Fruit fly (Drosophila melanogaster): Measurements from ENCODE around the gene Nelf-A.

The Nelf-A gene

DNA sequence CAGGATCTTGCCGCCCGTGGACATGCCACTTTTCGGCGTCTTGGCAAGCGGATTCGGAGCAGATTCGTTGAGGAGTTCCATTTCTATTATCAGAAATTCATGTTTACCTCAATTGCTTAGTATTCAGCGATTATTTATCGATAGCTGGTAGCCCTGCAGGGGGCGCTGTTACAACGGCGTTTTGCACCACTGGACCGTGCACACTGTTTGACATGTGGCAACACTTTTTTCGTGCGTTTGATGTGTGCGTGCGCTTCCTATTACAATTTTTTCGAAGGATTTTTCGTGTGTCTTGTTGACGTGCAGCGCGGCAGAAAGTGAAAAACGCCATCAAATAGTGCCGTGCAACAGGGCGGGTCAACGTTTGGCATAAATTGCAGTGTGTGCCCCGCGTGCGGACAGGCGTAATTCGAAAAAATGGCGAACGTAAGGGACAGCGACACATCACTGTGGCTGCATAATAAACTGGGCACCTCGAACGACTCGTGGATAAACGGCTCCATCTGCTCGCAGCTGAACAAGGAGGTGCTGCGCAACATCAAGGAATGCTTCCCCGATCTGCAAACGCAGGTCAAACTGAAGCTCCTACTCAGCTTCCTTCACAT, at the start of gene Nelf-A, which contains the start of gene CG3337 (continued):
- TF ChIP-seq CG3726 (GFP tag; IDR thresholded peaks at IDR 0.05): no peak
- TF ChIP-seq vnd (GFP tag; IDR thresholded peaks at IDR 0.05; ENCODE audit: partially characterized antibody): peak; percentile 69
- peak; percentile 50 for TF ChIP-seq Six4 (GFP tag; optimal IDR thresholded peaks at IDR 0.05)
- TF ChIP-seq CG4820 (GFP tag; optimal IDR thresholded peaks at IDR 0.05): peak; percentile 59
- TF ChIP-seq CG18764 (GFP tag; optimal IDR thresholded peaks at IDR 0.05): peak; percentile 32
- TF ChIP-seq btn (GFP tag; optimal IDR thresholded peaks at IDR 0.05): peak; percentile 46
- TF ChIP-seq CG12744 (GFP tag; optimal IDR thresholded peaks at IDR 0.05): peak; percentile 65
- TF ChIP-seq Dref (GFP tag; IDR thresholded peaks at IDR 0.05): peak; percentile 98
- TF ChIP-seq ara (GFP tag; IDR thresholded peaks at IDR 0.05): peak; percentile 47; the same call in 1 of the 2 replicates
- no peak for TF ChIP-seq corto (GFP tag; optimal IDR thresholded peaks at IDR 0.05)
- no peak for TF ChIP-seq Blimp-1 (GFP tag; optimal IDR thresholded peaks at IDR 0.05)
- peak; percentile 85 for TF ChIP-seq CG15514 (GFP tag; optimal IDR thresholded peaks at IDR 0.05)
- peak; percentile 84 for TF ChIP-seq Antp (GFP tag; optimal IDR thresholded peaks at IDR 0.05)
- peak; percentile 32 for TF ChIP-seq Bteb2 (GFP tag; optimal IDR thresholded peaks at IDR 0.05)
- TF ChIP-seq tin (GFP tag; optimal IDR thresholded peaks at IDR 0.05): peak; percentile 74
- TF ChIP-seq CG17612 (GFP tag; IDR thresholded peaks at IDR 0.05): peak; percentile 44; the same call in 1 of the 2 replicates
- TF ChIP-seq crc (GFP tag; optimal IDR thresholded peaks at IDR 0.05): peak; percentile 41
- no peak for TF ChIP-seq Deaf1 (tag; optimal IDR thresholded peaks at IDR 0.05)
- peak; percentile 27 for TF ChIP-seq pfk (GFP tag; optimal IDR thresholded peaks at IDR 0.05)
- peak; percentile 95 for TF ChIP-seq MESR4 (GFP tag; optimal IDR thresholded peaks at IDR 0.05)
- peak; percentile 94 for TF ChIP-seq sens (GFP tag)
- peak; percentile 86 for TF ChIP-seq lilli (GFP tag; optimal IDR thresholded peaks at IDR 0.05)
- TF ChIP-seq lola (GFP tag; optimal IDR thresholded peaks at IDR 0.05): no peak
- TF ChIP-seq Dad (GFP tag; optimal IDR thresholded peaks at IDR 0.05): peak; percentile 73
- TF ChIP-seq CG2129 (GFP tag; IDR thresholded peaks at IDR 0.05; ENCODE audit: partially characterized antibody): no peak
- TF ChIP-seq CG17829 (tag; optimal IDR thresholded peaks at IDR 0.05): peak; percentile 54
- no peak for TF ChIP-seq yki (optimal IDR thresholded peaks at IDR 0.05)
- TF ChIP-seq CG4707 (GFP tag; optimal IDR thresholded peaks at IDR 0.05): peak; percentile 49
- peak; percentile 62 for TF ChIP-seq Fer3 (tag; optimal IDR thresholded peaks at IDR 0.05)
- peak; percentile 50 for TF ChIP-seq Hr3 (GFP tag; optimal IDR thresholded peaks at IDR 0.05)
- TF ChIP-seq CG7271 (tag; optimal IDR thresholded peaks at IDR 0.05): peak; percentile 40
- TF ChIP-seq ranshi (GFP tag; IDR thresholded peaks at IDR 0.05): peak; percentile 63
- peak; percentile 86 for TF ChIP-seq CG13287 (GFP tag; IDR thresholded peaks at IDR 0.05; ENCODE audit: partially characterized antibody)
- peak; percentile 72 for TF ChIP-seq CG9876 (GFP tag; optimal IDR thresholded peaks at IDR 0.05)
- peak; percentile 75 for TF ChIP-seq CG10209 (GFP tag; optimal IDR thresholded peaks at IDR 0.05)
- TF ChIP-seq mirr (GFP tag; optimal IDR thresholded peaks at IDR 0.05): peak; percentile 81
- peak; percentile 71; the same call in 1 of the 2 replicates for TF ChIP-seq CG11085 (GFP tag; IDR thresholded peaks at IDR 0.05)
- no peak for TF ChIP-seq CG3065 (GFP tag; optimal IDR thresholded peaks at IDR 0.05)
- TF ChIP-seq cg (GFP tag; optimal IDR thresholded peaks at IDR 0.05): peak; percentile 63
- TF ChIP-seq BEAF-32 (GFP tag; optimal IDR thresholded peaks at IDR 0.05): peak; percentile 88
- TF ChIP-seq Nf-YB (GFP tag; optimal IDR thresholded peaks at IDR 0.05): no peak
- TF ChIP-seq CG8359 (GFP tag; optimal IDR thresholded peaks at IDR 0.05; ENCODE audit: borderline replicate concordance): no peak
- peak; percentile 54 for TF ChIP-seq CG17802 (tag; optimal IDR thresholded peaks at IDR 0.05)
- TF ChIP-seq sna (GFP tag; IDR thresholded peaks at IDR 0.05; ENCODE audit: partially characterized antibody): 0 out of 2 replicates have a peak, but pooled peaks have one; percentile 29
- no peak for TF ChIP-seq nau (GFP tag; optimal IDR thresholded peaks at IDR 0.05)
- peak; percentile 84 for TF ChIP-seq ci (GFP tag; IDR thresholded peaks at IDR 0.05)
- TF ChIP-seq Oaz (GFP tag; IDR thresholded peaks at IDR 0.05): no peak
- TF ChIP-seq cato (GFP tag; optimal IDR thresholded peaks at IDR 0.05; ENCODE audit: borderline replicate concordance): no peak
- no peak for TF ChIP-seq slou (GFP tag; optimal IDR thresholded peaks at IDR 0.05)
